Worm (Caenorhabditis elegans): ENCODE measurements around the gene smz-1.
"Not testable (repeated sequence)": the region's sequence is repeated elsewhere in the genome, so short reads cannot be mapped to it uniquely, and the experiment has no call there.

The smz-1 gene

DNA sequence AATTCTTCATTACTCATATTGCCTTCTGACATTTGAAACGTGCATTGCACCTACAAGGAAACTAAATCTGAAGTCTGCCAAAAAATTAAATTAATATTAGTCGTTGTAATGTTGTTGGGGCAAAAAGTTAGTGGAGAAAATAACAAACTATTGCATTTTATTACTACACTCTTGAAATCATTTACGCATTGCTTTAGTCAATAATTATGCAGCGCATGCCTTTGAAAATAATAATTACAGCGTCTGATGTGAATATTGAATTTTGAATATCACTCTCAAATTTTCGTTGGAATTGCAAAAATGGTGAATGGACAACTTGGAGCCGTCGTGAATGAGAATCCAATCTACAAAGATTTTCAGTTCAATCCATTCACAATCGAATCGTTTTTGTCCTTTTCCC, 43.4 kb downstream of the smz-1 start, which contains the start of gene sru-19:
Gene sru-19 (plus strand): TSS at position 301 of the 400 bp plus-strand sequence.
- no peak for TF ChIP-seq ztf-1 (GFP tag; conservative IDR thresholded peaks at IDR 0.05)
- TF ChIP-seq nhr-237 (tag; optimal IDR thresholded peaks at IDR 0.05) = no peak
- no peak for TF ChIP-seq R02D3.7 (tag; optimal IDR thresholded peaks at IDR 0.05)
- TF ChIP-seq unc-39 (tag; optimal IDR thresholded peaks at IDR 0.05) = no peak
- no peak for TF ChIP-seq ztf-11 (tag; optimal IDR thresholded peaks at IDR 0.05)
- no peak for TF ChIP-seq blmp-1 (tag; optimal IDR thresholded peaks at IDR 0.05; ENCODE audit: insufficient read depth)
- TF ChIP-seq zag-1 (tag; optimal IDR thresholded peaks at IDR 0.05) = no peak
- no peak for TF ChIP-seq mbf-1 (tag; optimal IDR thresholded peaks at IDR 0.05)
- TF ChIP-seq ceh-16 (tag; optimal IDR thresholded peaks at IDR 0.05) = no peak
- TF ChIP-seq fos-1 (tag; optimal IDR thresholded peaks at IDR 0.05) = no peak
- no peak for TF ChIP-seq C34F6.9 (tag; optimal IDR thresholded peaks at IDR 0.05)

DNA sequence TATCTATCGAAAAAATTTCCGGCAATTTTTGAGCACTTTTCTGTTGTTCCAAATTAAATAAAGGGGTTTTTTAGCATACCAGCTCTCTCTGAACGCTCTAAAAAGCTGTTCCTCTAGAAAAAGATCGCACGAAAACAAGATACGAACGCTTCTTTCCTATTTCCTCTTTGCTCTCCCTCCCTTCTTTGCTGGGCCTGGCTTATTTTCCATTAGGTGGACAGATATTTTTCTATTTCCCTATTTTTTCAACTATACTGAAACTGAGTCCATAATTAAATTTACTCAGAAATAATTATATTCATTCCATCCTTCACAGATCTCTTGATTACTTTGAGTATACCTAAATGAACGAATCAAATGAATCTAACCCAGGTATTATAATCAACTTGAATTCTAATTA, 47.1 kb downstream of the smz-1 start, which contains the start of gene sru-18:
Gene sru-18 (plus strand): TSS at position 301 of the 400 bp plus-strand sequence.
- TF ChIP-seq lin-39 (tag; optimal IDR thresholded peaks at IDR 0.05) (no peak), mab-5 (tag; optimal IDR thresholded peaks at IDR 0.05) (no peak), nhr-12 (tag; optimal IDR thresholded peaks at IDR 0.05) (no peak), skn-1 (tag; optimal IDR thresholded peaks at IDR 0.05) (no peak), F13H6.1 (tag; optimal IDR thresholded peaks at IDR 0.05) (no peak), elt-1 (tag; optimal IDR thresholded peaks at IDR 0.05) (no peak), nhr-77 (tag; optimal IDR thresholded peaks at IDR 0.05) (no peak), fos-1 (tag; optimal IDR thresholded peaks at IDR 0.05) (no peak), nhr-6 (tag; optimal IDR thresholded peaks at IDR 0.05) (no peak), unc-39 (tag; optimal IDR thresholded peaks at IDR 0.05) (no peak), ztf-4 (tag; optimal IDR thresholded peaks at IDR 0.05) (no peak), R02D3.7 (tag; optimal IDR thresholded peaks at IDR 0.05) (no peak), nhr-21 (tag; optimal IDR thresholded peaks at IDR 0.05) (no peak), elt-3 (tag; optimal IDR thresholded peaks at IDR 0.05) (no peak), ztf-1 (GFP tag; conservative IDR thresholded peaks at IDR 0.05) (no peak), dmd-4 (tag; optimal IDR thresholded peaks at IDR 0.05) (no peak), lsy-2 (tag; optimal IDR thresholded peaks at IDR 0.05) (no peak), sma-3 (GFP tag; optimal IDR thresholded peaks at IDR 0.05) (no peak), unc-62 (GFP tag; optimal IDR thresholded peaks at IDR 0.05) (no peak), peb-1 (tag; optimal IDR thresholded peaks at IDR 0.05) (no peak)

DNA sequence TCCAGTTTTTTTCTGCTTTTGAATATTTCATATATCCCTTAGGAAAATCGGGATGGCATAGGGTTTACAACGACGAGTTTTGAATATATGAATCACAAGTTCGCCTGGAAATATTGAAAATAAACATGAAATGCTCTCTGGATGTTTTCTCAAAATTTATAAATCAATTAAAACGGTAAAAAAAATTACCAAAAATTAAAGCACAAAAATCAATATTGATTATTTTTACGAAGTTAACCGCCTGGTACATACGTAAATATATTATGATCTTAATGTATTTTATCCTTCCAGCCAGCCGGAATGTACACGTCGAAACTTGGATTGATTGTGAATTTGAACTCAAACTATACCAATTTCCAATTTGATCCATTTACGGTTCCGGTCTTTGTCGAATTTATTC, 50.5 kb downstream of the smz-1 start, which contains the start of gene sru-17:
Gene sru-17 (plus strand): TSS at position 301 of the 400 bp plus-strand sequence.
- not testable (repeated sequence) for TF ChIP-seq ceh-82, nhr-77, ztf-4 (tag; optimal IDR thresholded peaks at IDR 0.05)
